Worm (Caenorhabditis elegans) whole organism, midembryonic: Measurements from ENCODE around the gene hlh-28.

Experiments used
- T22C8.4 ChIP-seq: fragments of 200-800 bp; sonication (Bioruptor generic); IDR thresholded peaks from 2 replicates; pipeline ENCODE4 v1.3.6; 2022; ENCODE audit warnings: missing genetic modification characterization, missing compliant biosample characterization
- cog-1 ChIP-seq: sonication (generic microtip); optimal IDR thresholded peaks from 2 replicates; lab custom pipeline; 2016; ENCODE audit warnings: missing genetic modification characterization, missing compliant biosample characterization
- flt-1 ChIP-seq: fragments of 200-800 bp; sonication (Bioruptor generic); IDR thresholded peaks from 2 replicates; pipeline ENCODE4 v1.3.6; 2022; ENCODE audit warnings: missing genetic modification characterization, missing compliant biosample characterization
- klf-2 ChIP-seq: fragments of 200-800 bp; sonication (Bioruptor generic); conservative IDR thresholded peaks from 2 replicates; pipeline ENCODE4 v1.3.6; 2022; ENCODE audit warnings: missing genetic modification reagents, missing genetic modification characterization, missing compliant biosample characterization
- med-1 ChIP-seq: sonication (generic microtip); optimal IDR thresholded peaks from 2 replicates; lab custom pipeline; 2017; ENCODE audit warnings: missing genetic modification characterization, mild to moderate bottlenecking, missing compliant biosample characterization, antibody characterized with exemption, missing genetic modification reagents; ENCODE audit not compliant: insufficient read depth
- ref-1 ChIP-seq: fragments of 200-800 bp; sonication (Bioruptor generic); conservative IDR thresholded peaks from 2 replicates; pipeline ENCODE4 v1.3.6; 2022; ENCODE audit warnings: missing genetic modification reagents, missing genetic modification characterization, missing compliant biosample characterization
- tab-1 ChIP-seq: fragments of 200-800 bp; sonication (Bioruptor generic); IDR thresholded peaks from 2 replicates; pipeline ENCODE4 v1.3.6; 2022; ENCODE audit warnings: missing genetic modification characterization, missing compliant biosample characterization
- ztf-23 ChIP-seq: fragments of 200-800 bp; sonication (Bioruptor generic); IDR thresholded peaks from 2 replicates; pipeline ENCODE4 v1.3.6; 2022; ENCODE audit warnings: missing genetic modification reagents, missing genetic modification characterization, missing compliant biosample characterization
- ztf-29 ChIP-seq: fragments of 200-800 bp; sonication (Bioruptor generic); IDR thresholded peaks from 2 replicates; pipeline ENCODE4 v1.3.6; 2022; ENCODE audit warnings: missing genetic modification reagents, missing genetic modification characterization, missing compliant biosample characterization

DNA sequence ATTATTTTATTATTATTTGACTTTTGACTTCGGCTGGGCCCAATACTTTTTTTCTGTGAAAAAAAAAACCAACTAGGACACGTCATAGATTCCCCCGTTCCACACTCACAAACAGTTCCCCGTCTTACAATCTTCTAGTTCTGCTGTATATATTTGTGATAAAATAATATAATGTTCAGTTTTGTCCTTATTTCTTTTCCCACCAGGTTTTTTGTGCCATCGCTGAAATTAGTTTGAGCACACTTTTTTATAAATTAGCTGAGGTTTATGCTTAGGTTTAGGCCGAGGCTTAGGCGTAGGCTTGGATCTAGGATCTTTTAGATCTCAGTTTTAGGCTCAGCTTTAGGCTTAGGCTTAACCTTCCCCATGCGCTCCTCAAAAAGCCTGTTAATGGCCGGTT lies 23.5 kb upstream of the hlh-28 start:
- TF ChIP-seq tab-1 (GFP tag; lab: Robert Waterston, UW) (no peak), flt-1 (no peak), T22C8.4 (GFP tag; lab: Robert Waterston, UW) (no peak), ztf-23 (no peak), ztf-29 (GFP tag; lab: Robert Waterston, UW) (no peak), cog-1 (no peak), ref-1 (GFP tag; lab: Robert Waterston, UW) (no peak), med-1 (GFP tag; lab: Kevin White, UChicago) (no peak), klf-2 (GFP tag; lab: Robert Waterston, UW) (no peak)
